Fruit fly (Drosophila melanogaster): ENCODE results near the gene CG17122.

dm6 chr3L:20241163-20241970, 33.8 kb downstream of the CG17122 start, which contains the start of the genes CG6951 and CG17233:
- TF ChIP-seq EcR (GFP tag; optimal IDR thresholded peaks at IDR 0.05) (no peak), psq (optimal IDR thresholded peaks at IDR 0.05) (no peak), CG8478 (optimal IDR thresholded peaks at IDR 0.05) (no peak), pan (optimal IDR thresholded peaks at IDR 0.05) (no peak), usp (GFP tag; optimal IDR thresholded peaks at IDR 0.05) (no peak), Dll (optimal IDR thresholded peaks at IDR 0.05) (no peak)

Data from whole organism.